Fruit fly (Drosophila melanogaster) whole organism, embryonic: ENCODE data around the gene CG12768.

Source experiments
- Ada2b ChIP-seq: fragments of 200-800 bp; sonication (Bioruptor generic); IDR thresholded peaks from 2 replicates; pipeline ENCODE4 v1.3.6; 2022; ENCODE audit warnings: missing biosample characterization, missing genetic modification characterization
- C15 ChIP-seq: fragments of 200-800 bp; sonication (Bioruptor generic); IDR thresholded peaks from 3 replicates; pipeline ENCODE4 v1.3.6; 2022; ENCODE audit warnings: missing biosample characterization, missing genetic modification characterization
- CG10565 ChIP-seq: fragments of 200-800 bp; sonication (Bioruptor generic); optimal IDR thresholded peaks from 3 replicates; lab custom pipeline; 2016; ENCODE audit warnings: missing biosample characterization, mild to moderate bottlenecking, missing genetic modification characterization
- CG10654 ChIP-seq: fragments of 200-800 bp; sonication (Bioruptor generic); optimal IDR thresholded peaks from 2 replicates; lab custom pipeline; 2016; ENCODE audit warnings: missing biosample characterization, missing genetic modification characterization
- CG11085 ChIP-seq: fragments of 200-800 bp; sonication (Bioruptor generic); IDR thresholded peaks from 2 replicates; pipeline ENCODE4 v1.3.6; 2022; ENCODE audit warnings: missing biosample characterization, missing genetic modification characterization
- CG11504 ChIP-seq: fragments of 200-800 bp; sonication (Bioruptor generic); optimal IDR thresholded peaks from 3 replicates; lab custom pipeline; 2019; ENCODE audit warnings: missing biosample characterization, mild to moderate bottlenecking, missing genetic modification characterization, moderate library complexity
- CG13287 ChIP-seq: fragments of 200-800 bp; sonication (Bioruptor generic); IDR thresholded peaks from 2 replicates; pipeline ENCODE4 v1.3.6; 2022; ENCODE audit warnings: missing biosample characterization, missing genetic modification characterization; ENCODE audit not compliant: partially characterized antibody
- CG18619 ChIP-seq: fragments of 200-800 bp; sonication (Bioruptor generic); optimal IDR thresholded peaks from 3 replicates; lab custom pipeline; 2017; ENCODE audit warnings: missing biosample characterization, mild to moderate bottlenecking, missing genetic modification characterization
- CG33557 ChIP-seq: fragments of 200-800 bp; sonication (Bioruptor generic); optimal IDR thresholded peaks from 2 replicates; lab custom pipeline; 2019; ENCODE audit warnings: missing biosample characterization, mild to moderate bottlenecking, missing genetic modification characterization, moderate library complexity
- CG6683 ChIP-seq: fragments of 200-800 bp; sonication (Bioruptor generic); optimal IDR thresholded peaks from 2 replicates; lab custom pipeline; 2017; ENCODE audit warnings: missing biosample characterization, mild to moderate bottlenecking, missing genetic modification characterization, missing genetic modification reagents
- CG8281 ChIP-seq: fragments of 200-800 bp; sonication (Bioruptor generic); optimal IDR thresholded peaks from 2 replicates; lab custom pipeline; 2018; ENCODE audit warnings: missing biosample characterization, mild to moderate bottlenecking, missing genetic modification characterization, moderate library complexity
- CG9932 ChIP-seq: fragments of 200-800 bp; sonication (Bioruptor generic); IDR thresholded peaks from 2 replicates; pipeline ENCODE4 v1.3.6; 2022; ENCODE audit warnings: missing biosample characterization, missing genetic modification characterization
- Doc3 ChIP-seq: fragments of 200-800 bp; sonication (Bioruptor generic); IDR thresholded peaks from 3 replicates; pipeline ENCODE4 v1.3.6; 2022; ENCODE audit warnings: missing biosample characterization, missing genetic modification characterization; ENCODE audit not compliant: partially characterized antibody
- Elba2 ChIP-seq: fragments of 200-800 bp; sonication (Bioruptor generic); optimal IDR thresholded peaks from 3 replicates; lab custom pipeline; 2016; ENCODE audit warnings: missing biosample characterization, missing genetic modification characterization
- GATAe ChIP-seq: fragments of 200-800 bp; sonication (Bioruptor generic); conservative IDR thresholded peaks from 2 replicates; pipeline ENCODE4 v1.3.6; 2022; ENCODE audit warnings: missing biosample characterization, missing genetic modification characterization
- Hey ChIP-seq: fragments of 200-800 bp; sonication (Bioruptor generic); optimal IDR thresholded peaks from 3 replicates; lab custom pipeline; 2018; ENCODE audit warnings: missing biosample characterization, mild to moderate bottlenecking, missing genetic modification characterization
- HmgZ ChIP-seq: fragments of 200-800 bp; sonication (Bioruptor generic); optimal IDR thresholded peaks from 2 replicates; lab custom pipeline; 2018; ENCODE audit warnings: missing biosample characterization, mild to moderate bottlenecking, missing genetic modification characterization
- NC2α ChIP-seq: fragments of 200-800 bp; sonication (Bioruptor generic); optimal IDR thresholded peaks from 2 replicates; lab custom pipeline; 2016; ENCODE audit warnings: missing biosample characterization, missing genetic modification characterization
- NC2β ChIP-seq: fragments of 200-800 bp; sonication (Bioruptor generic); optimal IDR thresholded peaks from 2 replicates; lab custom pipeline; 2016; ENCODE audit warnings: missing biosample characterization, missing genetic modification characterization
- Pdp1 ChIP-seq, 2 experiments: fragments of 200-800 bp; sonication (Bioruptor generic); optimal IDR thresholded peaks; 3 replicates each; lab custom pipeline; 2016; ENCODE audit warnings: missing biosample characterization in 2 of 2, missing genetic modification characterization in 2 of 2, mild to moderate bottlenecking in 1 of 2, moderate library complexity in 1 of 2
- Poxn ChIP-seq: fragments of 200-800 bp; sonication (Bioruptor generic); IDR thresholded peaks from 2 replicates; pipeline ENCODE4 v1.3.6; 2022; ENCODE audit warnings: missing biosample characterization, missing genetic modification characterization
- Side ChIP-seq: fragments of 200-800 bp; sonication (Bioruptor generic); optimal IDR thresholded peaks from 2 replicates; lab custom pipeline; 2016; ENCODE audit warnings: missing biosample characterization, missing genetic modification characterization
- ac ChIP-seq: fragments of 200-800 bp; sonication (Bioruptor generic); optimal IDR thresholded peaks from 3 replicates; lab custom pipeline; 2017; ENCODE audit warnings: missing biosample characterization, mild to moderate bottlenecking, missing genetic modification characterization
- az2 ChIP-seq: fragments of 200-800 bp; sonication (Bioruptor generic); optimal IDR thresholded peaks from 3 replicates; lab custom pipeline; 2016; ENCODE audit warnings: missing biosample characterization, missing genetic modification characterization
- bcd ChIP-seq: fragments of 200-800 bp; sonication (Bioruptor generic); optimal IDR thresholded peaks from 2 replicates; lab custom pipeline; 2017; ENCODE audit warnings: missing biosample characterization, mild to moderate bottlenecking, missing genetic modification characterization
- cas ChIP-seq: fragments of 200-800 bp; sonication (Bioruptor generic); IDR thresholded peaks from 2 replicates; pipeline ENCODE4 v1.3.6; 2022; ENCODE audit warnings: missing biosample characterization, missing genetic modification characterization
- cg ChIP-seq: fragments of 200-800 bp; sonication (Bioruptor generic); optimal IDR thresholded peaks from 3 replicates; lab custom pipeline; 2019; ENCODE audit warnings: missing biosample characterization, mild to moderate bottlenecking, missing genetic modification characterization, moderate library complexity
- crol ChIP-seq: fragments of 200-800 bp; sonication (Bioruptor generic); IDR thresholded peaks from 2 replicates; pipeline ENCODE4 v1.3.6; 2022; ENCODE audit warnings: missing biosample characterization, missing genetic modification characterization
- cwo ChIP-seq: fragments of 200-800 bp; sonication (Bioruptor generic); optimal IDR thresholded peaks from 3 replicates; lab custom pipeline; 2017; ENCODE audit warnings: missing biosample characterization, missing genetic modification characterization, mild to moderate bottlenecking, moderate library complexity, missing genetic modification reagents
- exex ChIP-seq: fragments of 200-800 bp; sonication (Bioruptor generic); optimal IDR thresholded peaks from 4 replicates; lab custom pipeline; 2018; ENCODE audit warnings: missing biosample characterization, mild to moderate bottlenecking, missing genetic modification characterization, moderate library complexity
- gce ChIP-seq: fragments of 200-800 bp; sonication (Bioruptor generic); IDR thresholded peaks from 3 replicates; pipeline ENCODE4 v1.3.6; 2022; ENCODE audit warnings: missing biosample characterization, missing genetic modification characterization
- gcm ChIP-seq: fragments of 200-800 bp; sonication (Bioruptor generic); optimal IDR thresholded peaks from 2 replicates; lab custom pipeline; 2019; ENCODE audit warnings: missing biosample characterization, mild to moderate bottlenecking, missing genetic modification characterization, moderate library complexity
- gfzf ChIP-seq: fragments of 200-800 bp; sonication (Bioruptor generic); optimal IDR thresholded peaks from 2 replicates; lab custom pipeline; 2016; ENCODE audit warnings: missing biosample characterization, mild to moderate bottlenecking, missing genetic modification characterization, moderate library complexity
- grau ChIP-seq: fragments of 200-800 bp; optimal IDR thresholded peaks from 3 replicates; lab custom pipeline; 2019; ENCODE audit warnings: missing biosample characterization, mild to moderate bottlenecking, missing genetic modification characterization, moderate library complexity
- ind ChIP-seq: fragments of 200-800 bp; sonication (Bioruptor generic); optimal IDR thresholded peaks from 3 replicates; lab custom pipeline; 2016; ENCODE audit warnings: missing biosample characterization, missing genetic modification characterization
- jing ChIP-seq: fragments of 200-800 bp; sonication (Bioruptor generic); optimal IDR thresholded peaks from 2 replicates; lab custom pipeline; 2018; ENCODE audit warnings: missing biosample characterization, mild to moderate bottlenecking, missing genetic modification characterization
- kay ChIP-seq: fragments of 200-800 bp; sonication (Bioruptor generic); optimal IDR thresholded peaks from 2 replicates; lab custom pipeline; 2016; ENCODE audit warnings: missing biosample characterization, missing genetic modification characterization
- onecut ChIP-seq: fragments of 200-800 bp; sonication (Bioruptor generic); IDR thresholded peaks from 2 replicates; pipeline ENCODE4 v1.3.6; 2022; ENCODE audit warnings: missing biosample characterization, missing genetic modification characterization
- repo ChIP-seq: fragments of 200-800 bp; sonication (Bioruptor generic); optimal IDR thresholded peaks from 2 replicates; lab custom pipeline; 2016; ENCODE audit warnings: missing biosample characterization, missing genetic modification characterization
- row ChIP-seq: fragments of 200-800 bp; sonication (Bioruptor generic); IDR thresholded peaks from 3 replicates; pipeline ENCODE4 v1.3.6; 2022; ENCODE audit warnings: missing biosample characterization, missing genetic modification characterization
- sim ChIP-seq: fragments of 200-800 bp; sonication (Bioruptor generic); IDR thresholded peaks from 2 replicates; pipeline ENCODE4 v1.3.6; 2022; ENCODE audit warnings: missing biosample characterization, missing genetic modification characterization
- sisA ChIP-seq: fragments of 200-800 bp; sonication (Bioruptor generic); IDR thresholded peaks from 2 replicates; pipeline ENCODE4 v1.3.6; 2022; ENCODE audit warnings: missing biosample characterization, missing genetic modification characterization
- slbo ChIP-seq: fragments of 200-800 bp; sonication (Bioruptor generic); IDR thresholded peaks from 2 replicates; pipeline ENCODE4 v1.3.6; 2022; ENCODE audit warnings: missing biosample characterization, missing genetic modification characterization
- slp2 ChIP-seq: fragments of 200-800 bp; sonication (Bioruptor generic); optimal IDR thresholded peaks from 2 replicates; lab custom pipeline; 2016; ENCODE audit warnings: missing biosample characterization, missing genetic modification characterization
- sqz ChIP-seq: fragments of 200-800 bp; sonication (Bioruptor generic); optimal IDR thresholded peaks from 3 replicates; lab custom pipeline; 2018; ENCODE audit warnings: missing biosample characterization, mild to moderate bottlenecking, missing genetic modification characterization
- sug ChIP-seq: fragments of 200-800 bp; optimal IDR thresholded peaks from 2 replicates; lab custom pipeline; 2019; ENCODE audit warnings: missing biosample characterization, mild to moderate bottlenecking, missing genetic modification characterization, moderate library complexity
- tll ChIP-seq, 2 experiments: fragments of 200-800 bp in 1 of 2; fragments of >200 bp in 1 of 2; sonication (Bioruptor generic) in 1 of 2; optimal IDR thresholded peaks; 2 replicates each; lab custom pipeline; 2017 to 2019; ENCODE audit warnings: missing biosample characterization in 2 of 2, missing genetic modification characterization in 2 of 2, mild to moderate bottlenecking in 1 of 2, moderate library complexity in 1 of 2

The CG12768 gene

DNA sequence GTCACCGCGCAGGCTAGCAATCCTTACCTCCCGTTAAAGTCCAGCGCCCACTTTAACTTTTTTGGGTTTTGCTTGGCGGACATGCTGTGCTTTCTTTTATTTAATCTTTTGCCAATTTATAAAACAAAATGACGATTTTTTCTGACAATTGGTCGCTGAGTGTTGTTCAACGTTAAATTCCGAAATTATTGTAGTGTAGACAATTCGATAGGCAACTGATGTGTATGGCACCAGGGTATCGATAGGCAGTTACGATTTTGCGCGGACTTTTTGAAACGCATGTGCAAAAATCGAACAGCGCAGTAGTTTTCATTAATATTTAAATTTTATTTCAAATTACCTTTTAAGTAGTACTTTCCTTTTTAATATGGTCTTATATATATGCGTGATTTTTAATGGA is 42.2 kb upstream of the CG12768 start, which contains the start of gene EMC4 (continued):
- peak; percentile 45 for TF ChIP-seq Side (GFP tag; lab: Kevin White, UChicago)
- TF ChIP-seq CG10565 (GFP tag; lab: Kevin White, UChicago) = no peak
- no peak for TF ChIP-seq cg (GFP tag; lab: Kevin White, UChicago)
- TF ChIP-seq Elba2 (GFP tag; lab: Kevin White, UChicago) = peak; percentile 47
- no peak for TF ChIP-seq CG11085 (GFP tag; lab: Robert Waterston, UW)
- TF ChIP-seq sisA (GFP tag; lab: Robert Waterston, UW) = no peak
- no peak for TF ChIP-seq jing (GFP tag; lab: Kevin White, UChicago)
- peak; percentile 21 for TF ChIP-seq gfzf (GFP tag; lab: Kevin White, UChicago)

DNA sequence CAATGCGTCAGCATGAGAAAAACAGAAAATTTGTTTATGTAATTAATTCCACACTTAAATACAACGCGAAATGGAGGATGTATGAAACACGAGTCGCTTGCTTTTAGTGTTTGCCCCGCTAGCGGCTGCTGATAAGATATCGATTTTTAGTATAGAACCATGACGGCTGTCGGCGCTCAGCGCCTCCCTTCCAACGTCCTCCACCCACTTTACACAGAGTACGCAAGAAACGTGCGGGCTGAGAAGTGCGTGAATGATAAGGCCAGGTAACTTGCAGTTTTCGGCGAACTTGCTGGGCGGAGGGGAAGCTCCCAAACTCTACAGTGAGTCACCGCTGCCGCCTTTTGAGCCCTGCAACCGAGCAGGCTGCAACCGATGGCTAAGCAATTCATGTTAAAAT is 39.9 kb upstream of the CG12768 start:
- TF ChIP-seq CG6683 (GFP tag; lab: Kevin White, UChicago) (no peak), repo (GFP tag; lab: Kevin White, UChicago) (no peak), exex (tag; lab: Kevin White, UChicago) (peak; percentile 16), onecut (GFP tag; lab: Robert Waterston, UW) (peak; percentile 85), CG9932 (GFP tag; lab: Robert Waterston, UW) (no peak), Hey (tag; lab: Kevin White, UChicago) (peak; percentile 21), C15 (GFP tag; lab: Robert Waterston, UW) (no peak), HmgZ (tag; lab: Kevin White, UChicago) (peak; percentile 5), GATAe (GFP tag; lab: Robert Waterston, UW) (peak; percentile 64; the same call in 1 of the 2 replicates), gce (GFP tag; lab: Robert Waterston, UW) (0 out of 3 replicates have a peak, but pooled peaks have one; percentile 4), kay (GFP tag; lab: Kevin White, UChicago) (peak; percentile 63), ac (GFP tag; lab: Kevin White, UChicago) (no peak), Ada2b (GFP tag; lab: Robert Waterston, UW) (no peak), az2 (no peak), CG18619 (GFP tag; lab: Kevin White, UChicago) (no peak), sug (tag; lab: Kevin White, UChicago) (peak; percentile 47), crol (GFP tag; lab: Robert Waterston, UW) (peak; percentile 79), ind (GFP tag; lab: Kevin White, UChicago) (no peak), cwo (GFP tag; lab: Kevin White, UChicago) (peak; percentile 92), CG13287 (GFP tag; lab: Robert Waterston, UW) (no peak), Pdp1 (GFP tag; optimal IDR thresholded peaks at IDR 0.05; lab: Kevin White, UChicago) (peak in 1 of 2 experiments; percentile 64)

DNA sequence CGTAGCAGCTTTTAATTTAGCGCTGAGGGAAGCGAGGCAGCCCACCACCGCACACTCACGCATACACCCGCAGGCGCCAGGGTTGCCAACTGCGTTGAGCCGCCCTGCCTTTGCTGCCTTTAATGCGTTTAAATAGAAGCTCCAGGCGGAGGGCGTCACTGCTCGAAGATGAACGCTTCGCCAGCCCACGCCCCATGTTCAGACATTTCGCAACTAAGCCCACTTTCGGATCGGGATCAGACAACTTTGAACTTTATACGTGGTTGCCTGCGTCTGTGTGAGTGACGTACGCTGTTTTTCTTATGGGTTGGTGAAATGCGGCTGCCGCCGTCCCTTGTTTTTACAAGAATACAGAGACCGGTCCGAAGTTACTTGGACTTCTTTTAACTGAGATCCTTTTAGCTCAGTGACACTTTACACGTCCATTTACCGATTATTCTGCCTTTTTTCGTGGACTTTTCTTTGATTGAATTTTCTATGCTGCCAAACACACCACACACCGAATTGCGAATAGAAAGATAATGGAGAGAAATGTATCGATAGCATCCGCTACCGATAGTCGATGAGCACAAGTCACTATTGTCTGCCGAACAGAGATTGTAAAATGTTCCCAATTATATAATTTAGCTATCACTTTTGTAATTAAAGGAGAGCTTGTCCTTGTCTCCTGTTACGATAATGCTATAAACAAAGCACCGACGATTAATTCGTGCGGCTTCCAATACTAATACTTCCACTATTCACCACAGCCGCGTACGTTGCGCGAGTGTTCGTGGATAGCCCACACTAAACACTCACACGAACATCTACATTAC is 39.1 kb upstream of the CG12768 start:
- peak; percentile 60 for TF ChIP-seq row (GFP tag; lab: Robert Waterston, UW)
- TF ChIP-seq sqz = peak; percentile 12
- TF ChIP-seq slbo (GFP tag; lab: Robert Waterston, UW) = peak; percentile 45
- TF ChIP-seq CG11504 (tag; lab: Kevin White, UChicago) = no peak
- peak; percentile 17 for TF ChIP-seq grau
- TF ChIP-seq Doc3 (GFP tag; lab: Robert Waterston, UW) = peak; percentile 30; the same call in 2 of the 3 replicates
- TF ChIP-seq CG33557 (GFP tag; lab: Kevin White, UChicago) = no peak
- TF ChIP-seq crol (GFP tag; lab: Robert Waterston, UW) = no peak
- no peak for TF ChIP-seq bcd
- TF ChIP-seq Poxn (GFP tag; lab: Robert Waterston, UW) = no peak
- no peak for TF ChIP-seq NC2β (GFP tag; lab: Kevin White, UChicago)
- TF ChIP-seq CG8281 (tag; lab: Kevin White, UChicago) = no peak
- no peak for TF ChIP-seq sim
- no peak for TF ChIP-seq slp2 (GFP tag; lab: Kevin White, UChicago)
- no peak for TF ChIP-seq cas (GFP tag; lab: Robert Waterston, UW)
- TF ChIP-seq gcm (GFP tag; lab: Kevin White, UChicago) = no peak
- no peak for TF ChIP-seq CG10654
- no peak for TF ChIP-seq tll (GFP tag; optimal IDR thresholded peaks at IDR 0.05; lab: Kevin White, UChicago)
- TF ChIP-seq NC2α = no peak
